Fruit fly (Drosophila melanogaster) whole organism, prepupa: ENCODE data around the gene Atxn7.

Experiments
- Blimp-1 ChIP-seq: fragments of 200-800 bp; sonication (Bioruptor generic); optimal IDR thresholded peaks from 3 replicates; lab custom pipeline; 2017; ENCODE audit warnings: missing biosample characterization, missing genetic modification characterization, mild to moderate bottlenecking, moderate library complexity, missing genetic modification reagents
- CG10631 ChIP-seq: fragments of 200-800 bp; sonication (Bioruptor generic); optimal IDR thresholded peaks from 2 replicates; lab custom pipeline; 2016; ENCODE audit warnings: missing biosample characterization, missing genetic modification characterization
- CG10669 ChIP-seq: fragments of 200-800 bp; sonication (Bioruptor generic); optimal IDR thresholded peaks from 3 replicates; lab custom pipeline; 2018; ENCODE audit warnings: missing biosample characterization, mild to moderate bottlenecking, missing genetic modification characterization, moderate library complexity
- CG11294 ChIP-seq: fragments of 200-800 bp; sonication (Bioruptor generic); IDR thresholded peaks from 2 replicates; pipeline ENCODE4 v1.3.6; 2022; ENCODE audit warnings: missing biosample characterization, missing genetic modification characterization
- CG11762 ChIP-seq: fragments of 200-800 bp; sonication (Bioruptor generic); optimal IDR thresholded peaks from 3 replicates; lab custom pipeline; 2016; ENCODE audit warnings: missing biosample characterization, missing genetic modification characterization; ENCODE audit not compliant: insufficient read depth
- CG15336 ChIP-seq: fragments of 200-800 bp; sonication (Bioruptor generic); IDR thresholded peaks from 2 replicates; pipeline ENCODE4 v1.3.6; 2022; ENCODE audit warnings: missing biosample characterization, missing genetic modification characterization
- CG3032 ChIP-seq: fragments of 200-800 bp; optimal IDR thresholded peaks from 2 replicates; lab custom pipeline; 2019; ENCODE audit warnings: missing biosample characterization, mild to moderate bottlenecking, missing genetic modification characterization, moderate library complexity
- CG31627 ChIP-seq: fragments of 200-800 bp; sonication (Bioruptor generic); optimal IDR thresholded peaks from 3 replicates; lab custom pipeline; 2016; ENCODE audit warnings: missing biosample characterization, missing genetic modification characterization
- CG32006 ChIP-seq: fragments of 200-800 bp; sonication (Bioruptor generic); optimal IDR thresholded peaks from 3 replicates; lab custom pipeline; 2017; ENCODE audit warnings: missing biosample characterization, mild to moderate bottlenecking, missing genetic modification characterization
- CG34406 ChIP-seq: fragments of 200-800 bp; sonication (Bioruptor generic); optimal IDR thresholded peaks from 3 replicates; lab custom pipeline; 2016; ENCODE audit warnings: missing biosample characterization, missing genetic modification characterization
- CG3919 ChIP-seq: fragments of 200-800 bp; sonication (Bioruptor generic); optimal IDR thresholded peaks from 3 replicates; lab custom pipeline; 2016; ENCODE audit warnings: missing biosample characterization, missing genetic modification characterization
- CG4318 ChIP-seq: fragments of 200-800 bp; sonication (Bioruptor generic); optimal IDR thresholded peaks from 3 replicates; lab custom pipeline; 2017; ENCODE audit warnings: missing biosample characterization, mild to moderate bottlenecking, missing genetic modification characterization
- CG6163 ChIP-seq: fragments of 200-800 bp; sonication (Bioruptor generic); IDR thresholded peaks from 3 replicates; pipeline ENCODE4 v1.3.6; 2022; ENCODE audit warnings: missing biosample characterization, missing genetic modification characterization
- CG6792 ChIP-seq: fragments of 200-800 bp; sonication (Bioruptor generic); optimal IDR thresholded peaks from 3 replicates; lab custom pipeline; 2016; ENCODE audit warnings: missing biosample characterization, missing genetic modification characterization
- CG6854 ChIP-seq: fragments of 200-800 bp; sonication (Bioruptor generic); optimal IDR thresholded peaks from 2 replicates; lab custom pipeline; 2017; ENCODE audit warnings: missing biosample characterization, mild to moderate bottlenecking, missing genetic modification characterization
- CG7368 ChIP-seq: fragments of 200-800 bp; sonication (Bioruptor generic); optimal IDR thresholded peaks from 3 replicates; lab custom pipeline; 2016; ENCODE audit warnings: missing biosample characterization, missing genetic modification characterization
- CG8119 ChIP-seq: fragments of 200-800 bp; sonication (Bioruptor generic); IDR thresholded peaks from 3 replicates; pipeline ENCODE4 v1.3.6; 2022; ENCODE audit warnings: missing biosample characterization, missing genetic modification characterization
- CG8632 ChIP-seq: fragments of 200-800 bp; sonication (Bioruptor generic); optimal IDR thresholded peaks from 3 replicates; lab custom pipeline; 2016; ENCODE audit warnings: missing biosample characterization, missing genetic modification characterization
- CG9139 ChIP-seq: fragments of 200-800 bp; sonication (Bioruptor generic); optimal IDR thresholded peaks from 3 replicates; lab custom pipeline; 2017; ENCODE audit warnings: missing biosample characterization, mild to moderate bottlenecking, missing genetic modification characterization
- Eip75B ChIP-seq: fragments of 200-800 bp; sonication (Bioruptor generic); optimal IDR thresholded peaks from 3 replicates; lab custom pipeline; 2016; ENCODE audit warnings: missing biosample characterization, missing genetic modification characterization
- Eip78C ChIP-seq: fragments of 200-800 bp; sonication (Bioruptor generic); peaks from one replicate; lab custom pipeline; 2016; ENCODE audit warnings: missing biosample characterization, missing genetic modification characterization
- Eip93F ChIP-seq: fragments of 200-800 bp; sonication (Bioruptor generic); optimal IDR thresholded peaks from 2 replicates; lab custom pipeline; 2016; ENCODE audit warnings: missing biosample characterization, mild to moderate bottlenecking, missing genetic modification characterization
- Ets21C ChIP-seq: fragments of 200-800 bp; sonication (Bioruptor generic); optimal IDR thresholded peaks from 3 replicates; lab custom pipeline; 2016; ENCODE audit warnings: missing biosample characterization, missing genetic modification characterization
- Ets96B ChIP-seq: fragments of 200-800 bp; optimal IDR thresholded peaks from 2 replicates; lab custom pipeline; 2019; ENCODE audit warnings: missing biosample characterization, mild to moderate bottlenecking, missing genetic modification characterization, moderate library complexity
- Gug ChIP-seq: fragments of 200-800 bp; sonication (Bioruptor generic); IDR thresholded peaks from 2 replicates; pipeline ENCODE4 v1.3.6; 2022; ENCODE audit warnings: missing biosample characterization, missing genetic modification characterization
- Hr38 ChIP-seq: sonication (Bioruptor generic); optimal IDR thresholded peaks from 2 replicates; lab custom pipeline; 2016; ENCODE audit warnings: missing biosample characterization, missing genetic modification characterization
- Hr39 ChIP-seq: fragments of 200-800 bp; sonication (Bioruptor generic); optimal IDR thresholded peaks from 2 replicates; lab custom pipeline; 2016; ENCODE audit warnings: missing biosample characterization, missing genetic modification characterization
- Hr4 ChIP-seq: fragments of 200-800 bp; sonication (Bioruptor generic); optimal IDR thresholded peaks from 3 replicates; lab custom pipeline; 2016; ENCODE audit warnings: missing biosample characterization, missing genetic modification characterization
- Lpt ChIP-seq: fragments of 200-800 bp; sonication (Bioruptor generic); optimal IDR thresholded peaks from 3 replicates; lab custom pipeline; 2016; ENCODE audit warnings: missing biosample characterization, missing genetic modification characterization
- Met ChIP-seq: fragments of 200-800 bp; sonication (Bioruptor generic); optimal IDR thresholded peaks from 3 replicates; lab custom pipeline; 2016; ENCODE audit warnings: missing biosample characterization, missing genetic modification characterization
- OdsH ChIP-seq: fragments of 200-800 bp; sonication (Bioruptor generic); optimal IDR thresholded peaks from 3 replicates; lab custom pipeline; 2016; ENCODE audit warnings: missing biosample characterization, missing genetic modification characterization
- Smox ChIP-seq: fragments of 200-800 bp; sonication (Bioruptor generic); optimal IDR thresholded peaks from 3 replicates; lab custom pipeline; 2016; ENCODE audit warnings: missing biosample characterization, missing genetic modification characterization
- Sox102F ChIP-seq: fragments of 200-800 bp; sonication (Bioruptor generic); optimal IDR thresholded peaks from 2 replicates; lab custom pipeline; 2016; ENCODE audit warnings: missing biosample characterization, mild to moderate bottlenecking, missing genetic modification characterization
- Sox15 ChIP-seq: fragments of 200-800 bp; sonication (Bioruptor generic); optimal IDR thresholded peaks from 3 replicates; lab custom pipeline; 2016; ENCODE audit warnings: missing biosample characterization, missing genetic modification characterization
- achi ChIP-seq: fragments of 200-800 bp; sonication (Bioruptor generic); optimal IDR thresholded peaks from 3 replicates; lab custom pipeline; 2016; ENCODE audit warnings: missing biosample characterization, missing genetic modification characterization
- acj6 ChIP-seq: fragments of 200-800 bp; sonication (Bioruptor generic); optimal IDR thresholded peaks from 3 replicates; lab custom pipeline; 2016; ENCODE audit warnings: missing biosample characterization, missing genetic modification characterization
- cyc ChIP-seq: fragments of 200-800 bp; sonication (Bioruptor generic); optimal IDR thresholded peaks from 3 replicates; lab custom pipeline; 2016; ENCODE audit warnings: missing biosample characterization, missing genetic modification characterization
- dac ChIP-seq: fragments of 200-800 bp; sonication (Bioruptor generic); optimal IDR thresholded peaks from 2 replicates; lab custom pipeline; 2017; ENCODE audit warnings: missing biosample characterization, mild to moderate bottlenecking, missing genetic modification characterization
- dsx ChIP-seq: fragments of 200-800 bp; optimal IDR thresholded peaks from 3 replicates; lab custom pipeline; 2019; ENCODE audit warnings: missing biosample characterization, mild to moderate bottlenecking, missing genetic modification characterization, moderate library complexity; ENCODE audit not compliant: poor library complexity, severe bottlenecking
- eg ChIP-seq: fragments of 200-800 bp; sonication (Bioruptor generic); IDR thresholded peaks from 3 replicates; pipeline ENCODE4 v1.3.6; 2022; ENCODE audit warnings: missing biosample characterization, missing genetic modification characterization
- esn ChIP-seq: fragments of 200-800 bp; sonication (Bioruptor generic); optimal IDR thresholded peaks from 2 replicates; lab custom pipeline; 2016; ENCODE audit warnings: missing biosample characterization, mild to moderate bottlenecking, missing genetic modification characterization, moderate library complexity
- fd59A ChIP-seq: fragments of 200-800 bp; sonication (Bioruptor generic); optimal IDR thresholded peaks from 2 replicates; lab custom pipeline; 2017; ENCODE audit warnings: missing biosample characterization, mild to moderate bottlenecking, missing genetic modification characterization, missing genetic modification reagents
- fd85E ChIP-seq: fragments of 200-800 bp; sonication (Bioruptor generic); optimal IDR thresholded peaks from 3 replicates; lab custom pipeline; 2016; ENCODE audit warnings: missing biosample characterization, missing genetic modification characterization
- fkh ChIP-seq: fragments of 200-800 bp; sonication (Bioruptor generic); optimal IDR thresholded peaks from 3 replicates; lab custom pipeline; 2017; ENCODE audit warnings: missing biosample characterization, mild to moderate bottlenecking, missing genetic modification characterization, moderate library complexity
- lz ChIP-seq: fragments of 200-800 bp; sonication (Bioruptor generic); optimal IDR thresholded peaks from 3 replicates; lab custom pipeline; 2016; ENCODE audit warnings: missing biosample characterization, missing genetic modification characterization
- net ChIP-seq: fragments of 200-800 bp; sonication (Bioruptor generic); optimal IDR thresholded peaks from 3 replicates; lab custom pipeline; 2016; ENCODE audit warnings: missing biosample characterization, missing genetic modification characterization
- pdm3 ChIP-seq: fragments of 200-800 bp; sonication (Bioruptor generic); optimal IDR thresholded peaks from 3 replicates; lab custom pipeline; 2016; ENCODE audit warnings: missing biosample characterization, missing genetic modification characterization
- spab ChIP-seq: fragments of 200-800 bp; sonication (Bioruptor generic); optimal IDR thresholded peaks from 2 replicates; lab custom pipeline; 2017; ENCODE audit warnings: missing biosample characterization, mild to moderate bottlenecking, missing genetic modification characterization, missing genetic modification reagents
- ss ChIP-seq, 2 experiments: fragments of 200-800 bp; sonication (Bioruptor generic); optimal IDR thresholded peaks; 2 replicates in 1 of 2; 3 replicates in 1 of 2; lab custom pipeline; 2017 to 2018; ENCODE audit warnings: mild to moderate bottlenecking in 2 of 2, missing biosample characterization in 2 of 2, missing genetic modification characterization in 2 of 2, moderate library complexity in 1 of 2
- svp ChIP-seq: fragments of 200-800 bp; sonication (Bioruptor generic); peaks from one replicate; lab custom pipeline; 2016; ENCODE audit warnings: missing biosample characterization, missing genetic modification characterization
- topi ChIP-seq: fragments of 200-800 bp; sonication (Bioruptor generic); optimal IDR thresholded peaks from 3 replicates; lab custom pipeline; 2016; ENCODE audit warnings: missing biosample characterization, missing genetic modification characterization

The Atxn7 gene

dm6 chr2L:2375655-2376417 lies at the start of gene Atxn7:
Gene Atxn7, plus strand, starts transcription at chr2L:2375841.
- TF ChIP-seq OdsH (GFP tag; lab: Kevin White, UChicago) (peak; percentile 65), CG10669 (GFP tag; lab: Kevin White, UChicago) (peak; percentile 46), ss (GFP tag; optimal IDR thresholded peaks at IDR 0.05; lab: Kevin White, UChicago) (peak; percentile 28 to 47), cyc (GFP tag; lab: Kevin White, UChicago) (peak; percentile 69), CG10631 (GFP tag; lab: Kevin White, UChicago) (peak; percentile 13), eg (GFP tag; lab: Robert Waterston, UW) (peak; percentile 80), net (GFP tag; lab: Kevin White, UChicago) (peak; percentile 47), lz (peak; percentile 81), CG7368 (peak; percentile 17), Eip75B (GFP tag; lab: Kevin White, UChicago) (peak; percentile 65), CG3919 (GFP tag; lab: Kevin White, UChicago) (peak; percentile 100), dsx (GFP tag; lab: Kevin White, UChicago) (peak; percentile 74), CG6163 (peak; percentile 80), Sox15 (GFP tag; lab: Kevin White, UChicago) (no peak), CG34406 (GFP tag; lab: Kevin White, UChicago) (peak; percentile 70), CG3032 (tag; lab: Kevin White, UChicago) (peak; percentile 47), CG8632 (GFP tag; lab: Kevin White, UChicago) (peak; percentile 46), svp (GFP tag; lab: Kevin White, UChicago) (peak; percentile 80), Ets21C (GFP tag; lab: Kevin White, UChicago) (peak; percentile 1), Lpt (GFP tag; lab: Kevin White, UChicago) (peak; percentile 22), acj6 (GFP tag; lab: Kevin White, UChicago) (peak; percentile 70), CG11294 (GFP tag; lab: Robert Waterston, UW) (no peak), CG6854 (peak; percentile 76), CG31627 (GFP tag; lab: Kevin White, UChicago) (peak; percentile 72), fkh (GFP tag; lab: Kevin White, UChicago) (peak; percentile 97), CG4318 (no peak), Met (GFP tag; lab: Kevin White, UChicago) (peak; percentile 77), spab (GFP tag; lab: Kevin White, UChicago) (no peak), topi (peak; percentile 76), Sox102F (GFP tag; lab: Kevin White, UChicago) (peak; percentile 70), achi (GFP tag; lab: Kevin White, UChicago) (peak; percentile 100), CG9139 (GFP tag; lab: Kevin White, UChicago) (peak; percentile 20), Hr39 (GFP tag; lab: Kevin White, UChicago) (peak; percentile 62), dac (GFP tag; lab: Kevin White, UChicago) (peak; percentile 44), Hr38 (GFP tag; lab: Kevin White, UChicago) (no peak), fd59A (peak; percentile 40), Eip93F (no peak), fd85E (GFP tag; lab: Kevin White, UChicago) (peak; percentile 9), Eip78C (GFP tag; lab: Kevin White, UChicago) (peak; percentile 86), CG6792 (GFP tag; lab: Kevin White, UChicago) (peak; percentile 46), CG11762 (no peak), CG32006 (GFP tag; lab: Kevin White, UChicago) (peak; percentile 2), Blimp-1 (GFP tag; lab: Kevin White, UChicago) (peak; percentile 59), CG8119 (no peak; the same call in 2 of the 3 replicates), Smox (peak; percentile 67), CG15336 (GFP tag; lab: Robert Waterston, UW) (peak; percentile 16; the same call in 1 of the 2 replicates), esn (GFP tag; lab: Kevin White, UChicago) (peak; percentile 84), Ets96B (tag; lab: Kevin White, UChicago) (no peak), pdm3 (GFP tag; lab: Kevin White, UChicago) (peak; percentile 64), Hr4 (peak; percentile 3), Gug (no peak)
